Worm (Caenorhabditis elegans) whole organism, young adult: ENCODE results near the gene fem-2.

Experiments used
- B0019.2 ChIP-seq: fragments of 200-800 bp; sonication (Bioruptor generic); conservative IDR thresholded peaks from 2 replicates; pipeline ENCODE4 v1.3.6; 2022; ENCODE audit warnings: missing genetic modification reagents, missing genetic modification characterization, missing compliant biosample characterization
- B0261.1 ChIP-seq: sonication (generic microtip); optimal IDR thresholded peaks from 2 replicates; lab custom pipeline; 2016; ENCODE audit warnings: mild to moderate bottlenecking, missing genetic modification characterization, moderate library complexity, missing compliant biosample characterization
- F33H1.4 ChIP-seq: fragments of 200-800 bp; sonication (Bioruptor generic); IDR thresholded peaks from 2 replicates; pipeline ENCODE4 v1.3.6; 2022; ENCODE audit warnings: missing genetic modification reagents, missing genetic modification characterization, missing compliant biosample characterization
- F39B2.1 ChIP-seq: fragments of 200-800 bp; sonication (Bioruptor generic); IDR thresholded peaks from 2 replicates; pipeline ENCODE4 v1.3.6; 2022; ENCODE audit warnings: missing genetic modification reagents, missing genetic modification characterization, missing compliant biosample characterization
- F57C9.4 ChIP-seq: sonication (generic microtip); optimal IDR thresholded peaks from 2 replicates; lab custom pipeline; 2017; ENCODE audit warnings: mild to moderate bottlenecking, missing genetic modification characterization, missing compliant biosample characterization
- K12H6.12 ChIP-seq: fragments of 200-800 bp; sonication (Bioruptor generic); optimal IDR thresholded peaks from 2 replicates; lab custom pipeline; 2018; ENCODE audit warnings: mild to moderate bottlenecking, missing genetic modification characterization, missing compliant biosample characterization
- T07F8.4 ChIP-seq: sonication (generic microtip); optimal IDR thresholded peaks from 2 replicates; lab custom pipeline; 2016; ENCODE audit warnings: mild to moderate bottlenecking, missing genetic modification characterization, moderate library complexity, missing compliant biosample characterization
- T26A5.8 ChIP-seq: sonication (generic microtip); optimal IDR thresholded peaks from 2 replicates; lab custom pipeline; 2016; ENCODE audit warnings: missing genetic modification characterization, missing compliant biosample characterization
- Y56A3A.18 ChIP-seq: fragments of 200-800 bp; sonication (Bioruptor generic); IDR thresholded peaks from 2 replicates; pipeline ENCODE4 v1.3.6; 2022; ENCODE audit warnings: missing genetic modification reagents, missing genetic modification characterization, missing compliant biosample characterization
- ama-1 ChIP-seq, 3 experiments: fragments of 150-350 bp in 1 of 3; sonication (generic microtip) in 2 of 3; optimal IDR thresholded peaks; 2 replicates each; lab custom pipeline; 2014 to 2018; ENCODE audit warnings: missing biosample characterization in 2 of 3, missing genetic modification characterization in 2 of 3, missing genetic modification reagents in 2 of 3
- aptf-2 ChIP-seq: fragments of 200-800 bp; sonication (Bioruptor generic); conservative IDR thresholded peaks from 2 replicates; pipeline ENCODE4 v1.3.6; 2022; ENCODE audit warnings: missing genetic modification reagents, missing genetic modification characterization, missing compliant biosample characterization
- atf-7 ChIP-seq: sonication (generic microtip); optimal IDR thresholded peaks from 2 replicates; lab custom pipeline; 2017; ENCODE audit warnings: mild to moderate bottlenecking, missing genetic modification characterization, missing compliant biosample characterization
- cebp-1 ChIP-seq, 2 experiments: fragments of 200-800 bp in 1 of 2; sonication (Bioruptor generic) in 1 of 2; sonication (generic microtip) in 1 of 2; IDR thresholded peaks in 1 of 2; optimal IDR thresholded peaks in 1 of 2; 2 replicates each; pipeline versions ENCODE4 v1.3.6 to Lab custom; 2017 to 2022; ENCODE audit warnings: missing compliant biosample characterization in 2 of 2, missing genetic modification characterization in 2 of 2, mild to moderate bottlenecking in 1 of 2, missing genetic modification reagents in 1 of 2, moderate library complexity in 1 of 2
- ceh-91 ChIP-seq: fragments of 200-800 bp; sonication (Bioruptor generic); IDR thresholded peaks from 2 replicates; pipeline ENCODE4 v1.3.6; 2022; ENCODE audit warnings: missing genetic modification reagents, missing genetic modification characterization, missing compliant biosample characterization
- dox-1 ChIP-seq: fragments of 200-800 bp; sonication (Bioruptor generic); IDR thresholded peaks from 2 replicates; pipeline ENCODE4 v1.3.6; 2022; ENCODE audit warnings: missing genetic modification reagents, missing genetic modification characterization, missing compliant biosample characterization
- dpl-1 ChIP-seq: fragments of 150-350 bp; optimal IDR thresholded peaks from 2 replicates; lab custom pipeline; 2014; ENCODE audit warnings: missing biosample characterization, missing genetic modification reagents, missing genetic modification characterization
- efl-1 ChIP-seq: fragments of 150-350 bp; optimal IDR thresholded peaks from 2 replicates; lab custom pipeline; 2014; ENCODE audit warnings: missing biosample characterization, missing genetic modification reagents, missing genetic modification characterization
- egl-44 ChIP-seq: fragments of 200-800 bp; sonication (Bioruptor generic); IDR thresholded peaks from 2 replicates; pipeline ENCODE4 v1.3.6; 2022; ENCODE audit warnings: missing genetic modification reagents, missing genetic modification characterization, missing compliant biosample characterization
- hmg-1.2 ChIP-seq: fragments of 200-800 bp; sonication (Bioruptor generic); IDR thresholded peaks from 2 replicates; pipeline ENCODE4 v1.3.6; 2022; ENCODE audit warnings: missing genetic modification reagents, missing genetic modification characterization, missing compliant biosample characterization
- hmg-20 ChIP-seq: fragments of 200-800 bp; sonication (Bioruptor generic); IDR thresholded peaks from 2 replicates; pipeline ENCODE4 v1.3.6; 2022; ENCODE audit warnings: missing genetic modification reagents, missing genetic modification characterization, missing compliant biosample characterization
- lag-1 ChIP-seq: fragments of 200-800 bp; sonication (Bioruptor generic); IDR thresholded peaks from 2 replicates; pipeline ENCODE4 v1.3.6; 2022; ENCODE audit warnings: missing genetic modification reagents, missing genetic modification characterization, missing compliant biosample characterization
- lin-26 ChIP-seq: fragments of 200-800 bp; sonication (Bioruptor generic); IDR thresholded peaks from 2 replicates; pipeline ENCODE4 v1.3.6; 2022; ENCODE audit warnings: missing genetic modification reagents, missing genetic modification characterization, missing compliant biosample characterization
- madf-3 ChIP-seq: fragments of 200-800 bp; sonication (Bioruptor generic); IDR thresholded peaks from 2 replicates; pipeline ENCODE4 v1.3.6; 2022; ENCODE audit warnings: missing genetic modification reagents, missing genetic modification characterization, missing compliant biosample characterization
- madf-6 ChIP-seq: fragments of 200-800 bp; sonication (Bioruptor generic); IDR thresholded peaks from 2 replicates; pipeline ENCODE4 v1.3.6; 2022; ENCODE audit warnings: missing genetic modification reagents, missing genetic modification characterization, missing compliant biosample characterization
- madf-8 ChIP-seq: fragments of 200-800 bp; sonication (Bioruptor generic); conservative IDR thresholded peaks from 2 replicates; pipeline ENCODE4 v1.3.6; 2022; ENCODE audit warnings: missing genetic modification reagents, missing genetic modification characterization, missing compliant biosample characterization
- mcd-1 ChIP-seq: fragments of 200-800 bp; sonication (Bioruptor generic); IDR thresholded peaks from 2 replicates; pipeline ENCODE4 v1.3.6; 2022; ENCODE audit warnings: missing genetic modification reagents, missing genetic modification characterization, missing compliant biosample characterization
- mes-4 ChIP-seq: sonication (generic microtip); optimal IDR thresholded peaks from 2 replicates; lab custom pipeline; 2016; ENCODE audit warnings: missing genotype, missing genetic modification characterization, missing compliant biosample characterization
- mxl-1 ChIP-seq: sonication (generic microtip); optimal IDR thresholded peaks from 2 replicates; lab custom pipeline; 2016; ENCODE audit warnings: missing genetic modification characterization, missing compliant biosample characterization
- nfya-1 ChIP-seq: sonication (generic microtip); optimal IDR thresholded peaks from 2 replicates; lab custom pipeline; 2017; ENCODE audit warnings: antibody characterized with exemption, missing compliant biosample characterization, missing genetic modification characterization, borderline replicate concordance; ENCODE audit not compliant: insufficient read depth
- nfya-2 ChIP-seq: fragments of 200-800 bp; sonication (Bioruptor generic); IDR thresholded peaks from 2 replicates; pipeline ENCODE4 v1.3.6; 2022; ENCODE audit warnings: missing genetic modification reagents, missing genetic modification characterization, missing compliant biosample characterization
- nfyb-1 ChIP-seq: fragments of 200-800 bp; sonication (Bioruptor generic); IDR thresholded peaks from 2 replicates; pipeline ENCODE4 v1.3.6; 2022; ENCODE audit warnings: missing genetic modification reagents, missing genetic modification characterization, missing compliant biosample characterization
- nhr-80 ChIP-seq: sonication (generic microtip); optimal IDR thresholded peaks from 2 replicates; lab custom pipeline; 2016; ENCODE audit warnings: missing genetic modification characterization, missing compliant biosample characterization
- rpc-1 ChIP-seq, 2 experiments: fragments of 150-350 bp in 1 of 2; sonication (generic microtip) in 1 of 2; optimal IDR thresholded peaks; 2 replicates each; lab custom pipeline; 2014 to 2018; ENCODE audit warnings: missing biosample characterization in 1 of 2, missing genetic modification characterization in 1 of 2, missing genetic modification reagents in 1 of 2, missing genotype in 1 of 2
- snpc-1.1 ChIP-seq: sonication (generic microtip); optimal IDR thresholded peaks from 2 replicates; lab custom pipeline; 2017; ENCODE audit warnings: missing genetic modification characterization, mild to moderate bottlenecking, missing compliant biosample characterization, antibody characterized with exemption, moderate library complexity, missing genotype, missing genetic modification reagents; ENCODE audit not compliant: insufficient read depth
- snpc-1.3 ChIP-seq: sonication (generic microtip); optimal IDR thresholded peaks from 2 replicates; lab custom pipeline; 2017; ENCODE audit warnings: missing genetic modification characterization, mild to moderate bottlenecking, missing compliant biosample characterization, antibody characterized with exemption, moderate library complexity, missing genotype, missing genetic modification reagents; ENCODE audit not compliant: insufficient read depth
- snpc-4 ChIP-seq, 5 experiments: fragments of 150-350 bp in 1 of 5; sonication (generic microtip) in 4 of 5; optimal IDR thresholded peaks; 2 replicates each; lab custom pipeline; 2014 to 2018; ENCODE audit warnings: missing genetic modification characterization in 5 of 5, missing biosample characterization in 3 of 5, antibody characterized with exemption in 2 of 5, mild to moderate bottlenecking in 2 of 5, missing compliant biosample characterization in 2 of 5, missing genotype in 2 of 5, moderate library complexity in 2 of 5, missing genetic modification reagents in 1 of 5
- somi-1 ChIP-seq: fragments of 200-800 bp; sonication (Bioruptor generic); optimal IDR thresholded peaks from 2 replicates; lab custom pipeline; 2018; ENCODE audit warnings: mild to moderate bottlenecking, missing genetic modification characterization, missing compliant biosample characterization
- xnd-1 ChIP-seq: sonication (generic microtip); optimal IDR thresholded peaks from 2 replicates; lab custom pipeline; 2016; ENCODE audit warnings: missing genotype, missing genetic modification reagents, missing genetic modification characterization, missing compliant biosample characterization
- zim-3 ChIP-seq: sonication (generic microtip); optimal IDR thresholded peaks from 2 replicates; lab custom pipeline; 2017; ENCODE audit warnings: mild to moderate bottlenecking, missing genetic modification characterization, moderate library complexity, missing compliant biosample characterization
- ztf-18 ChIP-seq: sonication (generic microtip); optimal IDR thresholded peaks from 2 replicates; lab custom pipeline; 2016; ENCODE audit warnings: missing genotype, mild to moderate bottlenecking, missing genetic modification characterization, missing compliant biosample characterization
- ztf-25 ChIP-seq: fragments of 200-800 bp; sonication (Bioruptor generic); IDR thresholded peaks from 2 replicates; pipeline ENCODE4 v1.3.6; 2022; ENCODE audit warnings: missing genetic modification reagents, missing genetic modification characterization, missing compliant biosample characterization

Gene fem-2

ce11 chrIII:654365-654764 is 19.9 kb upstream of the fem-2 start:
- no peak for TF ChIP-seq mxl-1 (tag; lab: Kevin White, UChicago)
- 0 out of 2 replicates have a peak, but pooled peaks have one; percentile 19 for TF ChIP-seq ceh-91
- 0 out of 2 replicates have a peak, but pooled peaks have one; percentile 21 for TF ChIP-seq dox-1 (GFP tag; lab: Robert Waterston, UW)
- TF ChIP-seq B0261.1, result no peak
- no peak for TF ChIP-seq lag-1 (GFP tag; lab: Robert Waterston, UW)
- TF ChIP-seq hmg-20 (GFP tag; lab: Robert Waterston, UW), result no peak
- peak; percentile 30; the same call in 1 of the 2 replicates for TF ChIP-seq mcd-1 (GFP tag; lab: Robert Waterston, UW)
- peak; percentile 53 for TF ChIP-seq madf-8 (GFP tag; lab: Robert Waterston, UW)
- peak; percentile 89 for TF ChIP-seq madf-6
- TF ChIP-seq aptf-2 (GFP tag; lab: Robert Waterston, UW), result 0 out of 2 replicates have a peak, but pooled peaks have one; percentile 23
- TF ChIP-seq cebp-1 (GFP tag; IDR thresholded peaks at IDR 0.05; lab: Robert Waterston, UW), result 0 out of 2 replicates have a peak, but pooled peaks have one; percentile 8
- TF ChIP-seq cebp-1 (tag; optimal IDR thresholded peaks at IDR 0.05; lab: Kevin White, UChicago), result peak; percentile 81
- 0 out of 2 replicates have a peak, but pooled peaks have one; percentile 49 for TF ChIP-seq madf-3
- peak; percentile 89 for TF ChIP-seq hmg-1.2 (GFP tag; lab: Robert Waterston, UW)
- TF ChIP-seq xnd-1 (tag; lab: Kevin White, UChicago), result peak; percentile 47
- TF ChIP-seq efl-1, result peak; percentile 78
- TF ChIP-seq Y56A3A.18 (GFP tag; lab: Robert Waterston, UW), result no peak
- no peak for TF ChIP-seq snpc-1.3 (tag; lab: Kevin White, UChicago)
- 0 out of 2 replicates have a peak, but pooled peaks have one; percentile 12 for TF ChIP-seq F33H1.4

- TF ChIP-seq mes-4, result no peak
- no peak for TF ChIP-seq madf-6
- TF ChIP-seq nhr-80 (tag; lab: Kevin White, UChicago), result peak; percentile 63
These were observed 17.2 kb upstream of the fem-2 start for ce11 chrIII:651587-651986.

ce11 chrIII:650539-650938 is 16.1 kb upstream of the fem-2 start:
- TF ChIP-seq dpl-1 (GFP tag; lab: Kevin White, UChicago), result no peak
- TF ChIP-seq somi-1 (GFP tag; lab: Kevin White, UChicago), result no peak
- no peak for TF ChIP-seq hmg-20 (GFP tag; lab: Robert Waterston, UW)
- no peak for TF ChIP-seq F39B2.1 (GFP tag; lab: Robert Waterston, UW)
- no peak for TF ChIP-seq snpc-4 (GFP tag; optimal IDR thresholded peaks at IDR 0.05; lab: Kevin White, UChicago)
- no peak for TF ChIP-seq snpc-4 (tag; optimal IDR thresholded peaks at IDR 0.05; lab: Kevin White, UChicago)
- no peak for TF ChIP-seq lin-26 (GFP tag; lab: Robert Waterston, UW)
- no peak for TF ChIP-seq snpc-1.1
- no peak for TF ChIP-seq nfya-1 (tag; lab: Kevin White, UChicago)
- TF ChIP-seq egl-44 (GFP tag; lab: Robert Waterston, UW), result no peak
- no peak for TF ChIP-seq rpc-1 (optimal IDR thresholded peaks at IDR 0.05; lab: Kevin White, UChicago)
- no peak for TF ChIP-seq rpc-1 (tag; optimal IDR thresholded peaks at IDR 0.05; lab: Kevin White, UChicago)
- no peak for TF ChIP-seq nhr-80 (tag; lab: Kevin White, UChicago)

ce11 chrIII:649935-650334 is 15.5 kb upstream of the fem-2 start:
- TF ChIP-seq nfya-2 (GFP tag; lab: Robert Waterston, UW) (no peak), atf-7 (tag; lab: Kevin White, UChicago) (no peak), ztf-25 (GFP tag; lab: Robert Waterston, UW) (no peak), B0019.2 (GFP tag; lab: Robert Waterston, UW) (no peak), K12H6.12 (tag; lab: Kevin White, UChicago) (no peak), T26A5.8 (tag; lab: Kevin White, UChicago) (no peak), F57C9.4 (tag; lab: Kevin White, UChicago) (no peak), nfyb-1 (GFP tag; lab: Robert Waterston, UW) (no peak), zim-3 (no peak), madf-6 (no peak), ztf-18 (tag; lab: Kevin White, UChicago) (no peak), ama-1 (optimal IDR thresholded peaks at IDR 0.05; lab: Kevin White, UChicago) (no peak), ama-1 (GFP tag; optimal IDR thresholded peaks at IDR 0.05; lab: Kevin White, UChicago) (no peak), T07F8.4 (no peak)
